Worm (Caenorhabditis elegans) whole organism, L1 larva: ENCODE results near the gene srt-29.

Experiments used
- C16A3.4 ChIP-seq: fragments of 150-350 bp; optimal IDR thresholded peaks from 2 replicates; lab custom pipeline; 2014; ENCODE audit warnings: missing biosample characterization, missing genetic modification characterization
- C34B4.2 ChIP-seq: sonication (generic microtip); optimal IDR thresholded peaks from 2 replicates; lab custom pipeline; 2017; ENCODE audit warnings: mild to moderate bottlenecking, missing genetic modification characterization, missing compliant biosample characterization
- F16B12.6 ChIP-seq: fragments of 150-350 bp; optimal IDR thresholded peaks from 2 replicates; lab custom pipeline; 2014; ENCODE audit warnings: missing biosample characterization, missing genetic modification characterization
- alr-1 ChIP-seq: fragments of 200-800 bp; sonication (Bioruptor generic); optimal IDR thresholded peaks from 2 replicates; lab custom pipeline; 2018; ENCODE audit warnings: borderline replicate concordance, mild to moderate bottlenecking, missing genetic modification characterization, missing compliant biosample characterization
- aly-2 ChIP-seq: fragments of 150-350 bp; optimal IDR thresholded peaks from 2 replicates; lab custom pipeline; 2014; ENCODE audit warnings: missing biosample characterization, missing genetic modification characterization
- ceh-82 ChIP-seq, 3 experiments: fragments of 150-350 bp in 1 of 3; sonication (generic microtip) in 2 of 3; optimal IDR thresholded peaks; 2 replicates each; lab custom pipeline; 2014 to 2017; ENCODE audit warnings: missing biosample characterization in 3 of 3, missing genetic modification characterization in 3 of 3
- efl-1 ChIP-seq, 4 experiments: fragments of 150-350 bp; optimal IDR thresholded peaks in 3 of 4; peaks in 1 of 4; 1 replicate in 1 of 4; 2 replicates in 3 of 4; lab custom pipeline; 2014; ENCODE audit warnings: missing biosample characterization in 2 of 4, missing genetic modification characterization in 2 of 4, missing genetic modification reagents in 2 of 4
- elt-2 ChIP-seq: sonication (generic microtip); optimal IDR thresholded peaks from 2 replicates; lab custom pipeline; 2016; ENCODE audit warnings: missing genetic modification characterization, mild to moderate bottlenecking, inconsistent platforms, missing compliant biosample characterization, missing genetic modification reagents
- fos-1 ChIP-seq: fragments of 150-350 bp; optimal IDR thresholded peaks from 2 replicates; lab custom pipeline; 2014; ENCODE audit warnings: missing biosample characterization, missing genetic modification characterization
- grh-1 ChIP-seq: fragments of 200-800 bp; sonication (Bioruptor generic); IDR thresholded peaks from 2 replicates; pipeline ENCODE4 v1.3.6; 2022; ENCODE audit warnings: missing genetic modification reagents, missing genetic modification characterization, missing compliant biosample characterization
- hlh-17 ChIP-seq: fragments of 200-800 bp; sonication (Bioruptor generic); optimal IDR thresholded peaks from 2 replicates; lab custom pipeline; 2018; ENCODE audit warnings: missing genetic modification characterization, mild to moderate bottlenecking, missing compliant biosample characterization, moderate library complexity, borderline replicate concordance
- hlh-4 ChIP-seq: sonication (generic microtip); optimal IDR thresholded peaks from 2 replicates; lab custom pipeline; 2016; ENCODE audit warnings: mild to moderate bottlenecking, missing genetic modification characterization, missing compliant biosample characterization
- hpl-2 ChIP-seq: fragments of 150-350 bp; optimal IDR thresholded peaks from 2 replicates; lab custom pipeline; 2014; ENCODE audit warnings: missing biosample characterization, missing genetic modification reagents, missing genetic modification characterization
- isw-1 ChIP-seq: fragments of 200-800 bp; sonication (Bioruptor generic); IDR thresholded peaks from 2 replicates; pipeline ENCODE4 v1.3.6; 2022; ENCODE audit warnings: missing genetic modification characterization, missing compliant biosample characterization
- jun-1 ChIP-seq: fragments of 150-350 bp; optimal IDR thresholded peaks from 2 replicates; lab custom pipeline; 2014; ENCODE audit warnings: missing biosample characterization, missing genetic modification reagents, missing genetic modification characterization
- lin-13 ChIP-seq: fragments of 150-350 bp; optimal IDR thresholded peaks from 2 replicates; lab custom pipeline; 2014; ENCODE audit warnings: missing biosample characterization, missing genetic modification reagents, missing genetic modification characterization
- lin-14 ChIP-seq: fragments of 200-800 bp; sonication (Bioruptor generic); optimal IDR thresholded peaks from 2 replicates; lab custom pipeline; 2018; ENCODE audit warnings: mild to moderate bottlenecking, missing genetic modification characterization, moderate library complexity, missing compliant biosample characterization
- lin-15B ChIP-seq: fragments of 150-350 bp; sonication (generic microtip); optimal IDR thresholded peaks from 3 replicates; lab custom pipeline; 2014; ENCODE audit warnings: missing biosample characterization, missing genetic modification characterization
- lin-35 ChIP-seq, 2 experiments: fragments of 150-350 bp; optimal IDR thresholded peaks; 2 replicates each; lab custom pipeline; 2014; ENCODE audit warnings: missing biosample characterization in 2 of 2, missing genetic modification characterization in 2 of 2, missing genetic modification reagents in 2 of 2
- lsy-2 ChIP-seq, 2 experiments: fragments of 150-350 bp; optimal IDR thresholded peaks; 2 replicates each; lab custom pipeline; 2014; ENCODE audit warnings: missing biosample characterization in 2 of 2, missing genetic modification characterization in 2 of 2
- mef-2 ChIP-seq: fragments of 150-350 bp; optimal IDR thresholded peaks from 2 replicates; lab custom pipeline; 2014; ENCODE audit warnings: missing biosample characterization, missing genetic modification characterization
- mep-1 ChIP-seq: fragments of 150-350 bp; optimal IDR thresholded peaks from 2 replicates; lab custom pipeline; 2014; ENCODE audit warnings: missing biosample characterization, missing genetic modification characterization
- nhr-28 ChIP-seq: fragments of 150-350 bp; optimal IDR thresholded peaks from 2 replicates; lab custom pipeline; 2014; ENCODE audit warnings: missing biosample characterization, missing genetic modification characterization
- nhr-47 ChIP-seq: sonication (generic microtip); optimal IDR thresholded peaks from 2 replicates; lab custom pipeline; 2016; ENCODE audit warnings: mild to moderate bottlenecking, missing genetic modification characterization, moderate library complexity, missing compliant biosample characterization
- nhr-77 ChIP-seq: fragments of 150-350 bp; optimal IDR thresholded peaks from 2 replicates; lab custom pipeline; 2014; ENCODE audit warnings: missing biosample characterization, missing genetic modification characterization
- nhr-84 ChIP-seq: sonication (generic microtip); optimal IDR thresholded peaks from 2 replicates; lab custom pipeline; 2017; ENCODE audit warnings: missing biosample characterization, missing genetic modification characterization
- nhr-85 ChIP-seq: sonication (generic microtip); peaks from one replicate; lab custom pipeline; 2016; ENCODE audit warnings: missing genetic modification characterization, inconsistent platforms, missing compliant biosample characterization
- nhr-90 ChIP-seq: sonication (generic microtip); optimal IDR thresholded peaks from 2 replicates; lab custom pipeline; 2016; ENCODE audit warnings: mild to moderate bottlenecking, missing genetic modification characterization, missing compliant biosample characterization; ENCODE audit not compliant: poor library complexity
- pag-3 ChIP-seq: sonication (generic microtip); optimal IDR thresholded peaks from 2 replicates; lab custom pipeline; 2017; ENCODE audit warnings: missing genetic modification characterization, mild to moderate bottlenecking, missing compliant biosample characterization, antibody characterized with exemption, borderline replicate concordance; ENCODE audit not compliant: insufficient read depth
- snpc-4 ChIP-seq: fragments of 150-350 bp; optimal IDR thresholded peaks from 2 replicates; lab custom pipeline; 2014; ENCODE audit warnings: missing biosample characterization, missing genetic modification characterization
- snu-23 ChIP-seq: sonication (generic microtip); optimal IDR thresholded peaks from 2 replicates; lab custom pipeline; 2016; ENCODE audit warnings: missing genetic modification characterization, missing compliant biosample characterization
- sup-37 ChIP-seq: fragments of 200-800 bp; sonication (Bioruptor generic); optimal IDR thresholded peaks from 2 replicates; lab custom pipeline; 2018; ENCODE audit warnings: mild to moderate bottlenecking, missing genetic modification characterization, missing compliant biosample characterization
- swsn-7 ChIP-seq: sonication (generic microtip); optimal IDR thresholded peaks from 2 replicates; lab custom pipeline; 2016; ENCODE audit warnings: missing genetic modification characterization, missing compliant biosample characterization
- tlp-1 ChIP-seq: fragments of 150-350 bp; optimal IDR thresholded peaks from 2 replicates; lab custom pipeline; 2014; ENCODE audit warnings: missing biosample characterization, missing genetic modification characterization
- unc-130 ChIP-seq: fragments of 150-350 bp; optimal IDR thresholded peaks from 2 replicates; lab custom pipeline; 2017; ENCODE audit warnings: missing biosample characterization, missing genetic modification characterization, inconsistent platforms
- unc-30 ChIP-seq: sonication (generic microtip); optimal IDR thresholded peaks from 2 replicates; lab custom pipeline; 2017; ENCODE audit warnings: missing biosample characterization, missing genetic modification characterization
- vab-15 ChIP-seq: sonication (generic microtip); optimal IDR thresholded peaks from 2 replicates; lab custom pipeline; 2017; ENCODE audit warnings: missing genotype, mild to moderate bottlenecking, missing genetic modification characterization, missing compliant biosample characterization
- ztf-11 ChIP-seq, 2 experiments: sonication (generic microtip); optimal IDR thresholded peaks; 2 replicates each; lab custom pipeline; 2016 to 2017; ENCODE audit warnings: missing genetic modification characterization in 2 of 2, missing biosample characterization in 1 of 2, missing compliant biosample characterization in 1 of 2

srt-29 gene

DNA sequence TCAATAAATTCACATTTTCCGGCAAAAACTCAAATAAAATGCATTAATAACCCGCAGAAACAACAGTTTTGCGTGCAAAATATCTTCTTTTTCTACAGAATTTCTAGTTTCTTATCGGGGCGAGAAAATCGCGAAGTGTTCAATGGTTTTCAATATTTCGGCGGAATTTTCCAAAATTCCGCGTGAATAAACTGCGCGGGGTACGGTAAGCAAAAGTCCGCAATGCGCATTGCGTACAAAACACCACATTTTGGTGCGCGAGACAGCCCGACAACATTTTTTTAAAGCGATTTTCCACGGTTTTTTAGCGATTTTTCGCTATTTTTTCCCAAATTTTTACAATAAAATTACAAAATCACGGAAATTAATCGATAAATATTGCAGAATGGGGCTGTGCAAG lies 24.5 kb downstream of the srt-29 start, which contains the start of gene Y45G12B.2 (continued):
- TF ChIP-seq hpl-2 (no peak), snu-23 (peak; percentile 84), lin-15B (tag; lab: Kevin White, UChicago) (peak; percentile 44), lsy-2 (tag; optimal IDR thresholded peaks at IDR 0.05; lab: Kevin White, UChicago) (peak; percentile 99), C16A3.4 (peak; percentile 61), nhr-77 (tag; lab: Kevin White, UChicago) (peak; percentile 18), jun-1 (tag; lab: Kevin White, UChicago) (peak; percentile 55), grh-1 (GFP tag; lab: Robert Waterston, UW) (peak; percentile 30; the same call in 1 of the 2 replicates), mep-1 (tag; lab: Kevin White, UChicago) (peak; percentile 84), vab-15 (tag; lab: Kevin White, UChicago) (no peak), efl-1 (optimal IDR thresholded peaks at IDR 0.05; lab: Kevin White, UChicago) (peak; percentile 68 to 78), efl-1 (GFP tag; optimal IDR thresholded peaks at IDR 0.05 in 1 of 2; lab: Kevin White, UChicago) (peak; percentile 82 to 97), lin-35 (GFP tag; optimal IDR thresholded peaks at IDR 0.05; lab: Kevin White, UChicago) (peak; percentile 74 to 86), F16B12.6 (tag; lab: Kevin White, UChicago) (peak; percentile 93), fos-1 (tag; lab: Kevin White, UChicago) (peak; percentile 40), swsn-7 (tag; lab: Kevin White, UChicago) (peak; percentile 61), alr-1 (no peak), ztf-11 (tag; optimal IDR thresholded peaks at IDR 0.05; lab: Kevin White, UChicago) (no peak)

DNA sequence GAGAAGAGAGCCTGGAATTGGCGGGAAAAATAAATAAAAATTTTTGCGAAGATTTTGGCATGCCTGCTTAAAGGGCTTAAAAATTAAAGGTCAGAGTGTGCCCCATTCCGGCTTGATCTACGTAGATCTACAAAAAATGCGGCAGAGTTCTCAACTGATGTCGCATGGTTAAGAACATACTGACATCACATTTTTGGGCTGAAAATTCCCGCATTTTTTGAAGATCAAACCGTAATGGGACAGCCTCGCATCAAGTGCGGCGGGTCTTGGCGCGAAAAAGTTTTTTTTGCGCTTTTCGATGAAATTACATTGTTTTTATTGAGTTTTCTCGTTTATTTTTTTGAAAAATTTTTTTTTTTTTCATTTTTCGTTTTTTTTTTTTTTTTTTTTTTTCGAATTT lies 28.0 kb downstream of the srt-29 start:
- TF ChIP-seq jun-1 (tag; lab: Kevin White, UChicago) (no peak), nhr-77 (tag; lab: Kevin White, UChicago) (no peak), tlp-1 (tag; lab: Kevin White, UChicago) (no peak), nhr-84 (no peak), snu-23 (no peak), unc-130 (no peak), nhr-47 (tag; lab: Kevin White, UChicago) (no peak), C16A3.4 (no peak), elt-2 (tag; lab: Kevin White, UChicago) (no peak), nhr-85 (tag; lab: Kevin White, UChicago) (no peak), unc-30 (no peak), lin-15B (tag; lab: Kevin White, UChicago) (no peak), snpc-4 (tag; lab: Kevin White, UChicago) (no peak), hlh-4 (no peak), vab-15 (tag; lab: Kevin White, UChicago) (no peak), lin-14 (GFP tag; lab: Kevin White, UChicago) (no peak)

DNA sequence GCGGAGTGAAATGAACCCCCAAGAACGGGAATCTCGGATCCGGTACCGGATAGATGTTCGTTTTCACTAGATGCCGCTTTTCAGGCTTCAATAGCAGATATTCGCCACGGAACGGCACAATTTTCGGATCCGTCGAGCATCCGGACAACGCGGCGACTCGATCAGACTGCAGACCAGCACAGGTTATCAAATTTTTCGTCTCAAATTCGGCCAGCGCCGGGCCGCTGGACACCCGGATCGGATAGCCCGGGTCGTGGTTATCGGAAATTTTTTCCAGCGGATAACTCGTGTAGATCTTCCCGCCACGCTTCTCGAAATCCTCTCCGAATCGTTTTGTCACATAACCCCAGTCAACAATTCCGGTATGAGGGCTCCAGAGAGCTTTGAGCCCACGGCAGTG lies 28.5 kb downstream of the srt-29 start:
- TF ChIP-seq C34B4.2 (no peak), ceh-82 (tag; optimal IDR thresholded peaks at IDR 0.05; lab: Kevin White, UChicago) (no peak)

DNA sequence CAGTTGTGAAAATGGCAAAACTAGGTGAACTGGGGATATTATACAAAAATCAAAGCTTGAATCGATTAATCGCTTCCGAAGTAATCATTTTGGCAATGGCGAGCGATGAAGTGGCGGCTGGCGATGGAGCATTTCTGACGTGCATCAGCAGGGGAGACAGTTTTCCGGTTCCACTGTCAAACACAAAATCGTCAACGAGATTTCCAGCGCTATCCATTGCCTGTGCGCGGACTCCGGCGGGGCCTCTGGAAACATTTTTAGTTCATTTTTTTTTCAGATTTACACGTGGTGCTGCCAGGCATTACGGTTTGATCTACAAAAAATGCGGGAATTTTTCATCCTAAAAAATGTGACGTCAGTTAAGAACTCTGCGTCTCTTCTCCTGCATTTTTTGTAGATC lies 30.4 kb downstream of the srt-29 start:
- TF ChIP-seq tlp-1 (tag; lab: Kevin White, UChicago) (no peak), efl-1 (optimal IDR thresholded peaks at IDR 0.05; lab: Kevin White, UChicago) (no peak), efl-1 (GFP tag; optimal IDR thresholded peaks at IDR 0.05 in 1 of 2; lab: Kevin White, UChicago) (peak in 1 of 2 experiments; percentile 37)

DNA sequence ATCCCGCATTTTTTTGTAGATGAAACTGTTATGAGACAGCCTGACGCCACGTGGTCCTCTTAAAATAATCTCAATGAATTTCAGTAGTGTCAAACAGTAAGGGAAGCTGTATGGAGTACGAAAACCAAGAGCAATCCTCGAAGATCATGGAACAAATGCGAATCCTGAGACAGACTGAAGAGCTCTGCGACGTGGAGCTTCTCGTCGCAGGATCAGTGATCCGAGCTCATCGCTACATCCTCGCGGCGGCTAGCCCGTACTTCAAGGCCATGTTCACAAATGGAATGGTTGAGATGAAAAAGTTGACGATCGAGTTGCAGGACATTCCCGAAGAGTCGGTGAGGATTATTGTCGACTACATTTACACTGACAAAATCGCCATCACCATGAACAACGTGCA lies 34.7 kb downstream of the srt-29 start:
- no peak for TF ChIP-seq nhr-90
- no peak for TF ChIP-seq isw-1 (GFP tag; lab: Robert Waterston, UW)

DNA sequence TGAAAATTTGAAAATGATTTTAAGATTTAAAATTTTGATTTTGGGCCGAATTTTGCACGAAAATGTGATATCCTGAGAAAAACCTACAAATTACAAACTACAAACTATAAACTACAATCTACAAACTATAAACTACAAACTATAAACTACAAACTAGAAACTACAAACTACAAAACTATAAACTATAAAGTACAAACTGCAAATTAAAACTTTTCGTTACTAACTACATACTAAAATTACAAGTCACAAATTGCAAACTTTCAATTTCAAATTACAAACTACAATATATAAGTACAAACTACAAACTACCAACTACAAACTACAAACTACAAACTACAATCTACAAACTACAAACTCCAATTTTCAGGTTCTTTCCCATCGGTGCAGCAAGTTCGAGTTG lies 35.4 kb downstream of the srt-29 start:
- no peak for TF ChIP-seq aly-2 (tag; lab: Kevin White, UChicago)
- no peak for TF ChIP-seq alr-1
- no peak for TF ChIP-seq C34B4.2
- no peak for TF ChIP-seq lin-13
- TF ChIP-seq hlh-17 (GFP tag; lab: Kevin White, UChicago) = no peak
- no peak for TF ChIP-seq pag-3 (tag; lab: Kevin White, UChicago)
- TF ChIP-seq sup-37 (GFP tag; lab: Kevin White, UChicago) = no peak
- TF ChIP-seq nhr-90 = no peak
- TF ChIP-seq mef-2 (tag; lab: Kevin White, UChicago) = no peak
- TF ChIP-seq swsn-7 (tag; lab: Kevin White, UChicago) = no peak
- no peak for TF ChIP-seq nhr-28 (tag; lab: Kevin White, UChicago)
